Worm (Caenorhabditis elegans) whole organism, L1 larva: ENCODE measurements around the gene C10G8.3.

ENCODE experiments used
- C04F5.9 ChIP-seq: sonication (generic microtip); optimal IDR thresholded peaks from 2 replicates; lab custom pipeline; 2016; ENCODE audit warnings: missing genetic modification characterization, missing compliant biosample characterization
- C16A3.4 ChIP-seq: fragments of 150-350 bp; optimal IDR thresholded peaks from 2 replicates; lab custom pipeline; 2014; ENCODE audit warnings: missing biosample characterization, missing genetic modification characterization
- C34B4.2 ChIP-seq: sonication (generic microtip); optimal IDR thresholded peaks from 2 replicates; lab custom pipeline; 2017; ENCODE audit warnings: mild to moderate bottlenecking, missing genetic modification characterization, missing compliant biosample characterization
- F16B12.6 ChIP-seq: fragments of 150-350 bp; optimal IDR thresholded peaks from 2 replicates; lab custom pipeline; 2014; ENCODE audit warnings: missing biosample characterization, missing genetic modification characterization
- Y116A8C.19 ChIP-seq: sonication (generic microtip); optimal IDR thresholded peaks from 2 replicates; lab custom pipeline; 2016; ENCODE audit warnings: missing compliant biosample characterization, missing genetic modification characterization, borderline replicate concordance
- alr-1 ChIP-seq: fragments of 200-800 bp; sonication (Bioruptor generic); optimal IDR thresholded peaks from 2 replicates; lab custom pipeline; 2018; ENCODE audit warnings: borderline replicate concordance, mild to moderate bottlenecking, missing genetic modification characterization, missing compliant biosample characterization
- blmp-1 ChIP-seq: fragments of 150-350 bp; optimal IDR thresholded peaks from 2 replicates; lab custom pipeline; 2014; ENCODE audit warnings: missing biosample characterization, missing genetic modification characterization
- ceh-63 ChIP-seq: fragments of 200-800 bp; sonication (Bioruptor generic); optimal IDR thresholded peaks from 2 replicates; lab custom pipeline; 2018; ENCODE audit warnings: mild to moderate bottlenecking, missing genetic modification characterization, missing compliant biosample characterization
- ceh-8 ChIP-seq: fragments of 200-800 bp; sonication (Bioruptor generic); optimal IDR thresholded peaks from 2 replicates; lab custom pipeline; 2018; ENCODE audit warnings: mild to moderate bottlenecking, missing genetic modification characterization, moderate library complexity, missing compliant biosample characterization
- ceh-82 ChIP-seq, 3 experiments: fragments of 150-350 bp in 1 of 3; sonication (generic microtip) in 2 of 3; optimal IDR thresholded peaks; 2 replicates each; lab custom pipeline; 2014 to 2017; ENCODE audit warnings: missing biosample characterization in 3 of 3, missing genetic modification characterization in 3 of 3
- ceh-90 ChIP-seq: sonication (generic microtip); optimal IDR thresholded peaks from 2 replicates; lab custom pipeline; 2016; ENCODE audit warnings: missing genetic modification characterization, missing compliant biosample characterization
- dpl-1 ChIP-seq, 3 experiments: fragments of 150-350 bp in 2 of 3; sonication (generic microtip) in 1 of 3; optimal IDR thresholded peaks; 2 replicates each; lab custom pipeline; 2014 to 2017; ENCODE audit warnings: missing biosample characterization in 3 of 3, missing genetic modification characterization in 3 of 3, missing genetic modification reagents in 3 of 3
- dsc-1 ChIP-seq: sonication (generic microtip); optimal IDR thresholded peaks from 2 replicates; lab custom pipeline; 2016; ENCODE audit warnings: mild to moderate bottlenecking, missing genetic modification characterization, missing compliant biosample characterization
- efl-3 ChIP-seq: fragments of 200-800 bp; sonication (Bioruptor generic); optimal IDR thresholded peaks from 2 replicates; lab custom pipeline; 2018; ENCODE audit warnings: mild to moderate bottlenecking, missing genetic modification characterization, missing compliant biosample characterization
- elt-2 ChIP-seq: sonication (generic microtip); optimal IDR thresholded peaks from 2 replicates; lab custom pipeline; 2016; ENCODE audit warnings: missing genetic modification characterization, mild to moderate bottlenecking, inconsistent platforms, missing compliant biosample characterization, missing genetic modification reagents
- ets-5 ChIP-seq: fragments of 200-800 bp; sonication (Bioruptor generic); IDR thresholded peaks from 2 replicates; pipeline ENCODE4 v1.3.6; 2022; ENCODE audit warnings: missing genetic modification characterization, missing compliant biosample characterization
- fkh-10 ChIP-seq: sonication (generic microtip); optimal IDR thresholded peaks from 2 replicates; lab custom pipeline; 2017; ENCODE audit warnings: missing biosample characterization, missing genetic modification reagents, missing genetic modification characterization
- fkh-8 ChIP-seq: sonication (generic microtip); optimal IDR thresholded peaks from 2 replicates; lab custom pipeline; 2016; ENCODE audit warnings: mild to moderate bottlenecking, missing genetic modification characterization, missing compliant biosample characterization
- grh-1 ChIP-seq: fragments of 200-800 bp; sonication (Bioruptor generic); IDR thresholded peaks from 2 replicates; pipeline ENCODE4 v1.3.6; 2022; ENCODE audit warnings: missing genetic modification reagents, missing genetic modification characterization, missing compliant biosample characterization
- hlh-17 ChIP-seq: fragments of 200-800 bp; sonication (Bioruptor generic); optimal IDR thresholded peaks from 2 replicates; lab custom pipeline; 2018; ENCODE audit warnings: missing genetic modification characterization, mild to moderate bottlenecking, missing compliant biosample characterization, moderate library complexity, borderline replicate concordance
- hpl-2 ChIP-seq: fragments of 150-350 bp; optimal IDR thresholded peaks from 2 replicates; lab custom pipeline; 2014; ENCODE audit warnings: missing biosample characterization, missing genetic modification reagents, missing genetic modification characterization
- isw-1 ChIP-seq: fragments of 200-800 bp; sonication (Bioruptor generic); IDR thresholded peaks from 2 replicates; pipeline ENCODE4 v1.3.6; 2022; ENCODE audit warnings: missing genetic modification characterization, missing compliant biosample characterization
- lin-39 ChIP-seq: fragments of 150-350 bp; optimal IDR thresholded peaks from 2 replicates; lab custom pipeline; 2014; ENCODE audit warnings: missing biosample characterization, missing genetic modification reagents, missing genetic modification characterization
- lir-3 ChIP-seq: sonication (generic microtip); optimal IDR thresholded peaks from 2 replicates; lab custom pipeline; 2016; ENCODE audit warnings: mild to moderate bottlenecking, missing genetic modification characterization, moderate library complexity, missing compliant biosample characterization; ENCODE audit not compliant: poor library complexity
- lsy-2 ChIP-seq, 2 experiments: fragments of 150-350 bp; optimal IDR thresholded peaks; 2 replicates each; lab custom pipeline; 2014; ENCODE audit warnings: missing biosample characterization in 2 of 2, missing genetic modification characterization in 2 of 2
- mab-9 ChIP-seq: fragments of 200-800 bp; sonication (Bioruptor generic); IDR thresholded peaks from 2 replicates; pipeline ENCODE4 v1.3.6; 2022; ENCODE audit warnings: missing genetic modification reagents, missing genetic modification characterization, missing compliant biosample characterization
- mep-1 ChIP-seq: fragments of 150-350 bp; optimal IDR thresholded peaks from 2 replicates; lab custom pipeline; 2014; ENCODE audit warnings: missing biosample characterization, missing genetic modification characterization
- nhr-11 ChIP-seq: fragments of 150-350 bp; optimal IDR thresholded peaks from 2 replicates; lab custom pipeline; 2014; ENCODE audit warnings: missing biosample characterization, missing genetic modification characterization
- nhr-12 ChIP-seq: sonication (generic microtip); optimal IDR thresholded peaks from 2 replicates; lab custom pipeline; 2017; ENCODE audit warnings: missing biosample characterization, missing genetic modification characterization
- nhr-19 ChIP-seq: fragments of 200-800 bp; sonication (Bioruptor generic); conservative IDR thresholded peaks from 2 replicates; pipeline ENCODE4 v1.3.6; 2022; ENCODE audit warnings: missing genetic modification characterization, missing compliant biosample characterization
- nhr-237 ChIP-seq: fragments of 150-350 bp; optimal IDR thresholded peaks from 2 replicates; lab custom pipeline; 2014; ENCODE audit warnings: missing biosample characterization, missing genetic modification characterization
- nhr-28 ChIP-seq: fragments of 150-350 bp; optimal IDR thresholded peaks from 2 replicates; lab custom pipeline; 2014; ENCODE audit warnings: missing biosample characterization, missing genetic modification characterization
- nhr-47 ChIP-seq: sonication (generic microtip); optimal IDR thresholded peaks from 2 replicates; lab custom pipeline; 2016; ENCODE audit warnings: mild to moderate bottlenecking, missing genetic modification characterization, moderate library complexity, missing compliant biosample characterization
- nhr-71 ChIP-seq: sonication (generic microtip); optimal IDR thresholded peaks from 2 replicates; lab custom pipeline; 2016; ENCODE audit warnings: mild to moderate bottlenecking, missing genetic modification characterization, moderate library complexity, missing compliant biosample characterization
- nhr-76 ChIP-seq: sonication (generic microtip); optimal IDR thresholded peaks from 2 replicates; lab custom pipeline; 2017; ENCODE audit warnings: missing biosample characterization, missing genetic modification characterization
- nhr-77 ChIP-seq: fragments of 150-350 bp; optimal IDR thresholded peaks from 2 replicates; lab custom pipeline; 2014; ENCODE audit warnings: missing biosample characterization, missing genetic modification characterization
- nhr-84 ChIP-seq: sonication (generic microtip); optimal IDR thresholded peaks from 2 replicates; lab custom pipeline; 2017; ENCODE audit warnings: missing biosample characterization, missing genetic modification characterization
- pag-3 ChIP-seq: sonication (generic microtip); optimal IDR thresholded peaks from 2 replicates; lab custom pipeline; 2017; ENCODE audit warnings: missing genetic modification characterization, mild to moderate bottlenecking, missing compliant biosample characterization, antibody characterized with exemption, borderline replicate concordance; ENCODE audit not compliant: insufficient read depth
- pax-3 ChIP-seq: fragments of 200-800 bp; sonication (Bioruptor generic); optimal IDR thresholded peaks from 2 replicates; lab custom pipeline; 2018; ENCODE audit warnings: mild to moderate bottlenecking, missing genetic modification characterization, moderate library complexity, missing compliant biosample characterization
- pqm-1 ChIP-seq: sonication (generic microtip); optimal IDR thresholded peaks from 3 replicates; lab custom pipeline; 2017; ENCODE audit warnings: missing biosample characterization, missing genetic modification characterization
- rnt-1 ChIP-seq: sonication (generic microtip); optimal IDR thresholded peaks from 2 replicates; lab custom pipeline; 2016; ENCODE audit warnings: mild to moderate bottlenecking, missing genetic modification characterization, moderate library complexity, missing compliant biosample characterization
- skn-1 ChIP-seq: fragments of 150-350 bp; optimal IDR thresholded peaks from 2 replicates; lab custom pipeline; 2014; ENCODE audit warnings: missing biosample characterization, missing genetic modification characterization
- snpc-4 ChIP-seq: fragments of 150-350 bp; optimal IDR thresholded peaks from 2 replicates; lab custom pipeline; 2014; ENCODE audit warnings: missing biosample characterization, missing genetic modification characterization
- swsn-7 ChIP-seq: sonication (generic microtip); optimal IDR thresholded peaks from 2 replicates; lab custom pipeline; 2016; ENCODE audit warnings: missing genetic modification characterization, missing compliant biosample characterization
- tbx-2 ChIP-seq: sonication (generic microtip); optimal IDR thresholded peaks from 2 replicates; lab custom pipeline; 2016; ENCODE audit warnings: missing genetic modification characterization, missing compliant biosample characterization
- tlp-1 ChIP-seq: fragments of 150-350 bp; optimal IDR thresholded peaks from 2 replicates; lab custom pipeline; 2014; ENCODE audit warnings: missing biosample characterization, missing genetic modification characterization
- unc-130 ChIP-seq: fragments of 150-350 bp; optimal IDR thresholded peaks from 2 replicates; lab custom pipeline; 2017; ENCODE audit warnings: missing biosample characterization, missing genetic modification characterization, inconsistent platforms
- unc-30 ChIP-seq: sonication (generic microtip); optimal IDR thresholded peaks from 2 replicates; lab custom pipeline; 2017; ENCODE audit warnings: missing biosample characterization, missing genetic modification characterization
- unc-98 ChIP-seq: fragments of 200-800 bp; sonication (Bioruptor generic); IDR thresholded peaks from 2 replicates; pipeline ENCODE4 v1.3.6; 2022; ENCODE audit warnings: missing genetic modification characterization, missing compliant biosample characterization
- zag-1 ChIP-seq: fragments of 150-350 bp; optimal IDR thresholded peaks from 2 replicates; lab custom pipeline; 2014; ENCODE audit warnings: missing biosample characterization, missing genetic modification characterization
- zip-4 ChIP-seq: fragments of 200-800 bp; sonication (Bioruptor generic); optimal IDR thresholded peaks from 2 replicates; lab custom pipeline; 2018; ENCODE audit warnings: mild to moderate bottlenecking, missing genetic modification characterization, moderate library complexity, missing compliant biosample characterization

Gene C10G8.3

ce11 chrV:5269024-5269535 is 43.5 kb upstream of the C10G8.3 start, which contains the start of gene penr-1 (continued):
- TF ChIP-seq isw-1 (GFP tag; lab: Robert Waterston, UW) = no peak
- TF ChIP-seq unc-98 (GFP tag; lab: Robert Waterston, UW) = no peak
- no peak for TF ChIP-seq zip-4 (GFP tag; lab: Kevin White, UChicago)
- TF ChIP-seq tlp-1 (tag; lab: Kevin White, UChicago) = no peak
- TF ChIP-seq fkh-8 (tag; lab: Kevin White, UChicago) = peak; percentile 18
- no peak for TF ChIP-seq efl-3
- peak; percentile 71 for TF ChIP-seq nhr-47 (tag; lab: Kevin White, UChicago)
- peak; percentile 69 for TF ChIP-seq unc-130 (tag; lab: Kevin White, UChicago)
- no peak for TF ChIP-seq F16B12.6
- no peak for TF ChIP-seq snpc-4 (tag; lab: Kevin White, UChicago)
- TF ChIP-seq tbx-2 = peak; percentile 59
- TF ChIP-seq rnt-1 (tag; lab: Kevin White, UChicago) = peak; percentile 61
- peak; percentile 57 for TF ChIP-seq nhr-19
- TF ChIP-seq pag-3 (tag; lab: Kevin White, UChicago) = no peak
- TF ChIP-seq C16A3.4 (tag; lab: Kevin White, UChicago) = peak; percentile 67
- peak; percentile 75 for TF ChIP-seq nhr-71 (tag; lab: Kevin White, UChicago)
- TF ChIP-seq zag-1 (tag; lab: Kevin White, UChicago) = no peak
- peak; percentile 88 to 94 (median 92) for TF ChIP-seq dpl-1 (GFP tag; optimal IDR thresholded peaks at IDR 0.05; lab: Kevin White, UChicago)
- no peak for TF ChIP-seq mab-9 (GFP tag; lab: Robert Waterston, UW)
- peak; percentile 19 for TF ChIP-seq mep-1
- TF ChIP-seq nhr-28 (tag; lab: Kevin White, UChicago) = no peak
- TF ChIP-seq nhr-76 (tag; lab: Kevin White, UChicago) = no peak
- TF ChIP-seq fkh-10 = peak; percentile 6
- no peak for TF ChIP-seq pqm-1 (tag; lab: Kevin White, UChicago)
- TF ChIP-seq nhr-237 (tag; lab: Kevin White, UChicago) = peak; percentile 6
- peak; percentile 42 for TF ChIP-seq nhr-77 (tag; lab: Kevin White, UChicago)
- no peak for TF ChIP-seq hlh-17 (GFP tag; lab: Kevin White, UChicago)
- no peak for TF ChIP-seq C34B4.2
- no peak for TF ChIP-seq hpl-2 (GFP tag; lab: Kevin White, UChicago)
- no peak for TF ChIP-seq alr-1 (tag; lab: Kevin White, UChicago)
- no peak for TF ChIP-seq nhr-12 (tag; lab: Kevin White, UChicago)
- TF ChIP-seq skn-1 = peak; percentile 38
- peak; percentile 20 for TF ChIP-seq lin-39 (tag; lab: Kevin White, UChicago)
- no peak for TF ChIP-seq Y116A8C.19 (tag; lab: Kevin White, UChicago)
- TF ChIP-seq grh-1 (GFP tag; lab: Robert Waterston, UW) = peak; percentile 33; the same call in 1 of the 2 replicates
- TF ChIP-seq lir-3 (tag; lab: Kevin White, UChicago) = no peak
- peak; percentile 47 for TF ChIP-seq swsn-7 (tag; lab: Kevin White, UChicago)
- no peak for TF ChIP-seq ceh-63 (GFP tag; lab: Kevin White, UChicago)
- TF ChIP-seq lsy-2 (tag; optimal IDR thresholded peaks at IDR 0.05; lab: Kevin White, UChicago) = peak; percentile 51 to 74
- TF ChIP-seq pax-3 (tag; lab: Kevin White, UChicago) = no peak
- peak; percentile 50 for TF ChIP-seq dsc-1 (tag; lab: Kevin White, UChicago)
- no peak for TF ChIP-seq ceh-90 (tag; lab: Kevin White, UChicago)
- peak; percentile 3 for TF ChIP-seq elt-2
- TF ChIP-seq ets-5 (GFP tag; lab: Robert Waterston, UW) = no peak
- no peak for TF ChIP-seq ceh-8 (GFP tag; lab: Kevin White, UChicago)
- TF ChIP-seq C04F5.9 (tag; lab: Kevin White, UChicago) = no peak
- peak in 1 of 3 experiments; percentile 42 for TF ChIP-seq ceh-82 (tag; optimal IDR thresholded peaks at IDR 0.05; lab: Kevin White, UChicago)
- TF ChIP-seq blmp-1 (tag; lab: Kevin White, UChicago) = peak; percentile 33
- no peak for TF ChIP-seq nhr-84
- TF ChIP-seq unc-30 = no peak
- no peak for TF ChIP-seq nhr-11 (tag; lab: Kevin White, UChicago)
